Fruit fly (Drosophila melanogaster) whole organism, embryonic: ENCODE measurements around the gene Osi14.

Source experiments
- ATbp ChIP-seq: fragments of 200-800 bp; sonication (Bioruptor generic); optimal IDR thresholded peaks from 2 replicates; lab custom pipeline; 2017; ENCODE audit warnings: missing biosample characterization, mild to moderate bottlenecking, missing genetic modification characterization, missing genetic modification reagents
- Atf6 ChIP-seq: fragments of 200-800 bp; sonication (Bioruptor generic); IDR thresholded peaks from 2 replicates; pipeline ENCODE4 v1.3.6; 2022; ENCODE audit warnings: missing biosample characterization, missing genetic modification characterization
- Bteb2 ChIP-seq: fragments of 200-800 bp; sonication (Bioruptor generic); optimal IDR thresholded peaks from 2 replicates; lab custom pipeline; 2016; ENCODE audit warnings: missing biosample characterization, missing genetic modification characterization
- CG11456 ChIP-seq: fragments of 200-800 bp; sonication (Bioruptor generic); IDR thresholded peaks from 3 replicates; pipeline ENCODE4 v1.3.6; 2022; ENCODE audit warnings: missing biosample characterization, missing genetic modification characterization
- CG17361 ChIP-seq: fragments of 200-800 bp; sonication (Bioruptor generic); IDR thresholded peaks from 3 replicates; pipeline ENCODE4 v1.3.6; 2022; ENCODE audit warnings: missing biosample characterization, missing genetic modification characterization
- CG17912 ChIP-seq: fragments of 200-800 bp; sonication (Bioruptor generic); optimal IDR thresholded peaks from 2 replicates; lab custom pipeline; 2018; ENCODE audit warnings: missing biosample characterization, mild to moderate bottlenecking, missing genetic modification characterization
- CG2202 ChIP-seq: fragments of 200-800 bp; sonication (Bioruptor generic); optimal IDR thresholded peaks from 2 replicates; lab custom pipeline; 2018; ENCODE audit warnings: missing biosample characterization, mild to moderate bottlenecking, missing genetic modification characterization
- CG32532 ChIP-seq: fragments of 200-800 bp; sonication (Bioruptor generic); IDR thresholded peaks from 2 replicates; pipeline ENCODE4 v1.3.6; 2022; ENCODE audit warnings: missing biosample characterization, missing genetic modification characterization
- CG34224 ChIP-seq: fragments of 200-800 bp; sonication (Bioruptor generic); IDR thresholded peaks from 3 replicates; pipeline ENCODE4 v1.3.6; 2022; ENCODE audit warnings: missing biosample characterization, missing genetic modification characterization; ENCODE audit not compliant: partially characterized antibody
- CG3726 ChIP-seq: fragments of 200-800 bp; sonication (Bioruptor generic); IDR thresholded peaks from 3 replicates; pipeline ENCODE4, ENCODE4 v1.3.6; 2022; ENCODE audit warnings: missing biosample characterization, missing genetic modification characterization
- CG43689 ChIP-seq: fragments of 200-800 bp; sonication (Bioruptor generic); IDR thresholded peaks from 2 replicates; pipeline ENCODE4 v1.3.6; 2022; ENCODE audit warnings: missing biosample characterization, missing genetic modification characterization
- CG4730 ChIP-seq: fragments of 200-800 bp; sonication (Bioruptor generic); IDR thresholded peaks from 2 replicates; pipeline ENCODE4 v1.3.6; 2022; ENCODE audit warnings: missing biosample characterization, missing genetic modification characterization
- CG4820 ChIP-seq: fragments of 200-800 bp; sonication (Bioruptor generic); optimal IDR thresholded peaks from 3 replicates; lab custom pipeline; 2016; ENCODE audit warnings: missing biosample characterization, missing genetic modification characterization
- CG6654 ChIP-seq: fragments of 200-800 bp; sonication (Bioruptor generic); optimal IDR thresholded peaks from 2 replicates; lab custom pipeline; 2017; ENCODE audit warnings: missing biosample characterization, mild to moderate bottlenecking, missing genetic modification characterization
- CG7556 ChIP-seq: fragments of 200-800 bp; sonication (Bioruptor generic); optimal IDR thresholded peaks from 2 replicates; lab custom pipeline; 2017; ENCODE audit warnings: missing biosample characterization, mild to moderate bottlenecking, missing genetic modification characterization
- CG7786 ChIP-seq: fragments of 200-800 bp; sonication (Bioruptor generic); optimal IDR thresholded peaks from 2 replicates; lab custom pipeline; 2016; ENCODE audit warnings: missing biosample characterization, missing genetic modification characterization
- CG7987 ChIP-seq: fragments of 200-800 bp; sonication (Bioruptor generic); optimal IDR thresholded peaks from 2 replicates; lab custom pipeline; 2018; ENCODE audit warnings: missing biosample characterization, mild to moderate bottlenecking, missing genetic modification characterization, moderate library complexity
- CG8089 ChIP-seq: fragments of 200-800 bp; sonication (Bioruptor generic); optimal IDR thresholded peaks from 3 replicates; lab custom pipeline; 2016; ENCODE audit warnings: missing biosample characterization, missing genetic modification characterization
- CG9727 ChIP-seq: fragments of 200-800 bp; sonication (Bioruptor generic); optimal IDR thresholded peaks from 3 replicates; lab custom pipeline; 2017; ENCODE audit warnings: missing biosample characterization, mild to moderate bottlenecking, missing genetic modification characterization
- Dad ChIP-seq: fragments of 200-800 bp; sonication (Bioruptor generic); optimal IDR thresholded peaks from 3 replicates; lab custom pipeline; 2016; ENCODE audit warnings: missing biosample characterization, missing genetic modification characterization
- Doc3 ChIP-seq: fragments of 200-800 bp; sonication (Bioruptor generic); IDR thresholded peaks from 3 replicates; pipeline ENCODE4 v1.3.6; 2022; ENCODE audit warnings: missing biosample characterization, missing genetic modification characterization; ENCODE audit not compliant: partially characterized antibody
- Eip74EF ChIP-seq, 2 experiments: fragments of 200-800 bp in 1 of 2; fragments of >200 bp in 1 of 2; sonication (Bioruptor generic) in 1 of 2; optimal IDR thresholded peaks; 2 replicates each; lab custom pipeline; 2017 to 2019; ENCODE audit warnings: missing biosample characterization in 2 of 2, missing genetic modification characterization in 2 of 2, mild to moderate bottlenecking in 1 of 2, moderate library complexity in 1 of 2
- Lhr ChIP-seq: fragments of 200-800 bp; sonication (Bioruptor generic); optimal IDR thresholded peaks from 3 replicates; lab custom pipeline; 2017; ENCODE audit warnings: mild to moderate bottlenecking, missing biosample characterization, missing genetic modification reagents, missing genetic modification characterization
- NK7.1 ChIP-seq: fragments of 200-800 bp; sonication (Bioruptor generic); optimal IDR thresholded peaks from 3 replicates; lab custom pipeline; 2016; ENCODE audit warnings: missing biosample characterization, missing genetic modification characterization
- Nf-YC ChIP-seq: fragments of 200-800 bp; optimal IDR thresholded peaks from 3 replicates; lab custom pipeline; 2019; ENCODE audit warnings: missing biosample characterization, mild to moderate bottlenecking, missing genetic modification characterization, moderate library complexity
- ara ChIP-seq: fragments of 200-800 bp; sonication (Bioruptor generic); IDR thresholded peaks from 2 replicates; pipeline ENCODE4 v1.3.6; 2022; ENCODE audit warnings: missing biosample characterization, missing genetic modification characterization
- cad ChIP-seq: fragments of >200 bp; optimal IDR thresholded peaks from 2 replicates; lab custom pipeline; 2017; ENCODE audit warnings: missing biosample characterization, missing genetic modification characterization
- dmrt11E ChIP-seq: fragments of 200-800 bp; sonication (Bioruptor generic); optimal IDR thresholded peaks from 3 replicates; lab custom pipeline; 2018; ENCODE audit warnings: missing biosample characterization, mild to moderate bottlenecking, missing genetic modification characterization, moderate library complexity
- emc ChIP-seq: fragments of 200-800 bp; sonication (Bioruptor generic); optimal IDR thresholded peaks from 2 replicates; lab custom pipeline; 2016; ENCODE audit warnings: missing biosample characterization, missing genetic modification characterization
- exex ChIP-seq: fragments of 200-800 bp; sonication (Bioruptor generic); optimal IDR thresholded peaks from 4 replicates; lab custom pipeline; 2018; ENCODE audit warnings: missing biosample characterization, mild to moderate bottlenecking, missing genetic modification characterization, moderate library complexity
- fd64A ChIP-seq: fragments of 200-800 bp; sonication (Bioruptor generic); optimal IDR thresholded peaks from 3 replicates; lab custom pipeline; 2018; ENCODE audit warnings: missing biosample characterization, mild to moderate bottlenecking, missing genetic modification characterization
- h ChIP-seq: fragments of >200 bp; optimal IDR thresholded peaks from 2 replicates; lab custom pipeline; 2017
- hb ChIP-seq: fragments of 200-800 bp; sonication (Bioruptor generic); IDR thresholded peaks from 3 replicates; pipeline ENCODE4 v1.3.6; 2022; ENCODE audit warnings: missing biosample characterization, missing genetic modification characterization; ENCODE audit not compliant: partially characterized antibody
- jigr1 ChIP-seq: fragments of 200-800 bp; sonication (Bioruptor generic); IDR thresholded peaks from 3 replicates; pipeline ENCODE4 v1.3.6; 2022; ENCODE audit warnings: missing biosample characterization, missing genetic modification characterization
- klu ChIP-seq: fragments of 200-800 bp; sonication (Bioruptor generic); IDR thresholded peaks from 2 replicates; pipeline ENCODE4 v1.3.6; 2022; ENCODE audit warnings: missing biosample characterization, missing genetic modification characterization
- kni ChIP-seq: fragments of 200-800 bp; sonication (Bioruptor generic); optimal IDR thresholded peaks from 3 replicates; lab custom pipeline; 2017; ENCODE audit warnings: mild to moderate bottlenecking, missing biosample characterization, missing genetic modification reagents, missing genetic modification characterization
- lov ChIP-seq, 2 experiments: fragments of 200-800 bp in 1 of 2; fragments of >200 bp in 1 of 2; sonication (Bioruptor generic) in 1 of 2; IDR thresholded peaks in 1 of 2; optimal IDR thresholded peaks in 1 of 2; 2 replicates in 1 of 2; 3 replicates in 1 of 2; pipeline versions ENCODE4 v1.3.6 to Lab custom; 2017 to 2022; ENCODE audit warnings: missing biosample characterization in 1 of 2, missing genetic modification characterization in 1 of 2
- psq ChIP-seq: fragments of 200-800 bp; sonication (Bioruptor generic); optimal IDR thresholded peaks from 2 replicates; lab custom pipeline; 2017; ENCODE audit warnings: missing biosample characterization, missing genetic modification characterization
- pzg ChIP-seq: fragments of 200-800 bp; sonication (Bioruptor generic); optimal IDR thresholded peaks from 3 replicates; lab custom pipeline; 2018; ENCODE audit warnings: missing biosample characterization, mild to moderate bottlenecking, missing genetic modification characterization, moderate library complexity
- sc ChIP-seq, 3 experiments: fragments of >200 bp in 2 of 3; fragments of 200-800 bp in 1 of 3; sonication (Bioruptor generic) in 1 of 3; optimal IDR thresholded peaks; 2 replicates in 2 of 3; 3 replicates in 1 of 3; lab custom pipeline; 2017; ENCODE audit warnings: mild to moderate bottlenecking in 1 of 3, missing biosample characterization in 1 of 3, missing genetic modification characterization in 1 of 3, missing genetic modification reagents in 1 of 3
- ssp ChIP-seq: fragments of 200-800 bp; sonication (Bioruptor generic); IDR thresholded peaks from 2 replicates; pipeline ENCODE4 v1.3.6; 2022; ENCODE audit warnings: missing biosample characterization, missing genetic modification characterization
- tup ChIP-seq: fragments of 200-800 bp; sonication (Bioruptor generic); optimal IDR thresholded peaks from 2 replicates; lab custom pipeline; 2016; ENCODE audit warnings: missing biosample characterization, mild to moderate bottlenecking, missing genetic modification characterization, moderate library complexity
- vvl ChIP-seq: fragments of 200-800 bp; sonication (Bioruptor generic); IDR thresholded peaks from 2 replicates; pipeline ENCODE4 v1.3.6; 2022; ENCODE audit warnings: missing biosample characterization, missing genetic modification characterization
- zf30C ChIP-seq: fragments of 200-800 bp; sonication (Bioruptor generic); optimal IDR thresholded peaks from 3 replicates; lab custom pipeline; 2018; ENCODE audit warnings: missing biosample characterization, mild to moderate bottlenecking, missing genetic modification characterization

The Osi14 gene

DNA sequence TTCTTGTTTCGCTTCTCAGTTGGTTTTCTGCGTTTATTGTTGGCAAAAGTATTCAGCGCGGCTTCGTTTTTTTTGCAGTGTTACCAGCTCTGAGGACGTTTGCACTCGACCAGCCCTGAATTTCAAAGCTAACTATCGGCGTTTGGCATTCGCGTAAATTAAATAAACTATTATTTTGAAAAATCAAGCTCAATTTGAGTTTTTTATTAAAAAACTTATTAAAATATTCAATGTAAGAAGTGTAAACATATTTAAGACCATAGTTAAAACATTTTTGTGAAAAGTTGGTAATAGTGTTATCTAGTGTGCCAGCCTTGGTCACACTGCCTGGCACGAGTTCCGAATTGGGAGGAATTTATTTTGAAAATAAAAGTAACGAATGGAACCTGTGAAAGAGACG is 46.9 kb downstream of the Osi14 start, which contains the start of the genes SmD2 and CG18048 (continued):
- TF ChIP-seq pzg (GFP tag; lab: Kevin White, UChicago) = peak; percentile 69
- TF ChIP-seq h = no peak
- TF ChIP-seq CG32532 (GFP tag; lab: Robert Waterston, UW) = no peak
- TF ChIP-seq CG17361 (GFP tag; lab: Robert Waterston, UW) = peak; percentile 57; the same call in 1 of the 3 replicates
- no peak for TF ChIP-seq psq (GFP tag; lab: Kevin White, UChicago)
- no peak for TF ChIP-seq ara (GFP tag; lab: Robert Waterston, UW)
- no peak for TF ChIP-seq CG2202 (tag; lab: Kevin White, UChicago)
- no peak for TF ChIP-seq Atf6 (GFP tag; lab: Robert Waterston, UW)
- no peak for TF ChIP-seq jigr1 (GFP tag; lab: Robert Waterston, UW)
- no peak for TF ChIP-seq fd64A (GFP tag; lab: Kevin White, UChicago)
- TF ChIP-seq hb (GFP tag; lab: Robert Waterston, UW) = peak; percentile 57; the same call in 1 of the 3 replicates
- no peak for TF ChIP-seq CG17912
- TF ChIP-seq CG11456 (GFP tag; lab: Robert Waterston, UW) = no peak
- no peak for TF ChIP-seq CG8089
- no peak for TF ChIP-seq NK7.1 (GFP tag; lab: Kevin White, UChicago)
- TF ChIP-seq tup (GFP tag; lab: Kevin White, UChicago) = no peak
- peak; percentile 18 for TF ChIP-seq Nf-YC (tag; lab: Kevin White, UChicago)
- peak; percentile 14 for TF ChIP-seq CG9727 (GFP tag; lab: Kevin White, UChicago)
- TF ChIP-seq cad = no peak
- no peak for TF ChIP-seq klu (GFP tag; lab: Robert Waterston, UW)
- TF ChIP-seq emc (GFP tag; lab: Kevin White, UChicago) = no peak
- no peak for TF ChIP-seq ATbp (GFP tag; lab: Kevin White, UChicago)
- TF ChIP-seq dmrt11E (tag; lab: Kevin White, UChicago) = no peak
- TF ChIP-seq CG43689 (GFP tag; lab: Robert Waterston, UW) = no peak
- no peak for TF ChIP-seq Bteb2
- TF ChIP-seq kni (GFP tag; lab: Kevin White, UChicago) = no peak
- TF ChIP-seq CG7556 (GFP tag; lab: Kevin White, UChicago) = no peak
- TF ChIP-seq exex (tag; lab: Kevin White, UChicago) = no peak
- no peak for TF ChIP-seq vvl
- TF ChIP-seq CG34224 (GFP tag; lab: Robert Waterston, UW) = peak; percentile 66; the same call in 2 of the 3 replicates
- TF ChIP-seq CG6654 = no peak
- TF ChIP-seq ssp (GFP tag; lab: Robert Waterston, UW) = no peak; the same call in 1 of the 2 replicates
- TF ChIP-seq CG7786 = no peak
- TF ChIP-seq CG4730 (GFP tag; lab: Robert Waterston, UW) = no peak
- no peak for TF ChIP-seq Eip74EF (GFP tag; optimal IDR thresholded peaks at IDR 0.05; lab: Kevin White, UChicago)
- TF ChIP-seq Dad (GFP tag; lab: Kevin White, UChicago) = no peak
- TF ChIP-seq CG3726 = no peak
- TF ChIP-seq sc (optimal IDR thresholded peaks at IDR 0.05; lab: Kevin White, UChicago) = no peak
- no peak for TF ChIP-seq sc (GFP tag; optimal IDR thresholded peaks at IDR 0.05; lab: Kevin White, UChicago)
- no peak for TF ChIP-seq zf30C (GFP tag; lab: Kevin White, UChicago)
- peak; percentile 74 for TF ChIP-seq Doc3 (GFP tag; lab: Robert Waterston, UW)
- TF ChIP-seq CG4820 = no peak
- no peak for TF ChIP-seq CG7987 (GFP tag; lab: Kevin White, UChicago)
- TF ChIP-seq lov (optimal IDR thresholded peaks at IDR 0.05; lab: Kevin White, UChicago) = no peak
- TF ChIP-seq lov (GFP tag; IDR thresholded peaks at IDR 0.05; lab: Robert Waterston, UW) = no peak
- TF ChIP-seq Lhr = peak; percentile 57
